Fruit fly (Drosophila melanogaster): ENCODE measurements around the gene mld.
A peak's percentile ranks its signal among the peaks of the same experiment; 100 is the strongest.

Gene mld

DNA sequence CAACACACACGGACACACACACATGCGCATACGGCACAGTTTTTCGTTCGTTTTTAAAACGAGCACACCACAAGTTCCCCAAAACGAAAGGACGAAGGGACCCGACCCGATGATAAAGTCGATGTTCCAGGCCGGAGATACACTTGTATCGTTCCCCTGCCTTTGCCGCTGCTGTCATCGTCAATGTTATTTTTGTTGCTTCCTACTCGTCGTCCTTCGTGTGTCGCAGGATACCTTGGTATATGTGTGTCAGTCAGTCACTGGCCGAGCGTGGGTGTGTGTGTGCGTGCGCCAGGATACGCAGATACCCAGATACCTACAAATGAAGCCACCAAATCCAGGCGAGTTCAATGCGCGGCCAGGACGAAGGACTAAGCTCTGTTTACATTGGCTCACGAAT, 77.6 kb downstream of the mld start:
- TF ChIP-seq br (GFP tag; optimal IDR thresholded peaks at IDR 0.05), result no peak
- TF ChIP-seq Myc (optimal IDR thresholded peaks at IDR 0.05), result no peak
- TF ChIP-seq woc (GFP tag; optimal IDR thresholded peaks at IDR 0.05), result no peak
- no peak for TF ChIP-seq CG32264 (GFP tag; optimal IDR thresholded peaks at IDR 0.05)
- no peak for TF ChIP-seq usp (GFP tag; optimal IDR thresholded peaks at IDR 0.05)
- TF ChIP-seq foxo (GFP tag; optimal IDR thresholded peaks at IDR 0.05), result no peak
- TF ChIP-seq GATAd (GFP tag; optimal IDR thresholded peaks at IDR 0.05), result no peak
- no peak for TF ChIP-seq fru (GFP tag; optimal IDR thresholded peaks at IDR 0.05)
- TF ChIP-seq psq (GFP tag; optimal IDR thresholded peaks at IDR 0.05), result no peak
- TF ChIP-seq CG9705 (GFP tag; optimal IDR thresholded peaks at IDR 0.05), result no peak
- no peak for TF ChIP-seq dl (GFP tag; optimal IDR thresholded peaks at IDR 0.05; ENCODE audit: insufficient read depth in 1 of 2, partially characterized antibody in 2 of 2)
- no peak for TF ChIP-seq sv (GFP tag; optimal IDR thresholded peaks at IDR 0.05)
- TF ChIP-seq h (GFP tag; optimal IDR thresholded peaks at IDR 0.05), result no peak
- no peak for TF ChIP-seq brk (GFP tag; optimal IDR thresholded peaks at IDR 0.05)
- no peak for TF ChIP-seq rgr (GFP tag; optimal IDR thresholded peaks at IDR 0.05)
- no peak for TF ChIP-seq Dif (GFP tag; optimal IDR thresholded peaks at IDR 0.05; ENCODE audit: partially characterized antibody)
- no peak for TF ChIP-seq Jra (GFP tag; optimal IDR thresholded peaks at IDR 0.05)
- TF ChIP-seq Hr83 (GFP tag; optimal IDR thresholded peaks at IDR 0.05; ENCODE audit: poor library complexity, severe bottlenecking), result no peak
- TF ChIP-seq lola (GFP tag; optimal IDR thresholded peaks at IDR 0.05), result no peak
- TF ChIP-seq HLH106 (tag; optimal IDR thresholded peaks at IDR 0.05), result no peak

DNA sequence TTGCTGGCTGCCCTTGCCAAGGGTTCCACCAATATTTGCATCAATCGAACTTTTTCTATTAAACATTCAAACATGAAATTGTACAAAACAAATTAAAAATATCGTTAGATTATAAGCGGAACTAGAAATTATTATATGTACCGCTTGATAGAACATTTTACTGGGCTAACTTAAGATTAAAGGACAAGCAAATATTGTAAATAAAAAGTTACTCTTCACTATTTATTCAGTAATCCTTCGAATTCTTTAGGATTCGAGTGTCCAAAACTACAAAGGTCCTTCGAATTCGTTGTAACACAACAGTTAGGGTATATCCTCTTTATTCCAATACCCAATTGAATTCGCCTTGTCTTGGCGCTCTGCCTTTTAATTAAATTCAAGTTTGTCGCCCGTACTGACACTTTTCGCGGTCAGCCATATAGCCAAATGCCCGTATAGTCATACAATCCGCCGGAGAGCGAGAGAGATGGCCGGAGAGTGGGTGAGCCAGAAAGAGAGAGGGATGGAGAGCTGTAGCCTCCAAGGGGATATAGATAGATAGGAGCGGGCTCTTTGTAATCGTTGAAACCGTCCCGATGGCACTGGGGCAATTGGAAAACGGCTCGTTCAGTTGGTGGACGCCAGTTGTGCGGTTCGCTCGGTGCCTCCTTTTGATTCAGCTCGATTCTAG, 82.2 kb downstream of the mld start:
- no peak for TF ChIP-seq rgr (GFP tag; optimal IDR thresholded peaks at IDR 0.05)
- no peak for TF ChIP-seq brk (GFP tag; optimal IDR thresholded peaks at IDR 0.05)
- TF ChIP-seq HLH106 (tag; optimal IDR thresholded peaks at IDR 0.05), result peak; percentile 18
- TF ChIP-seq woc (GFP tag; optimal IDR thresholded peaks at IDR 0.05), result no peak

DNA sequence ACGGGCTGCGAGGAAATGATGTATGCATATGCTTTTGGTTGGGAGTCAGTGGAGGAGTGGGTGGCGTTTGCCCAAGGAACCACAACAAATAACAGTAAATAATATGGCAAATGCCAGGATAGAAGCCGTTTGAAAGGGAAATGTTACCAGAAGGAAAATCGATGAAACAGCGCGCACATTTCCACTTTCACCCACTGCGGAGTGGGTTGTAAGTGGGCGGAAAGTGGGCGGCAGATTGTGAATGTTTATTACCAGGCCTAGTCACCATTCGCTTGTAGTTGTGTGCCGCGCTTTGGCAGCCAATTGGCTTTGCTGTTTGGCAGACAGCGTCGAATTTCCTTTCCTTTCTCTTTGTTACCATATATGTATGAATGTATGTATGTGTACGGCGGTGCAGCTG, 86.2 kb downstream of the mld start:
- TF ChIP-seq sv (GFP tag; optimal IDR thresholded peaks at IDR 0.05) (no peak), HLH106 (tag; optimal IDR thresholded peaks at IDR 0.05) (no peak), sage (GFP tag; optimal IDR thresholded peaks at IDR 0.05) (no peak), usp (GFP tag; optimal IDR thresholded peaks at IDR 0.05) (no peak), Myc (optimal IDR thresholded peaks at IDR 0.05) (no peak), pan (optimal IDR thresholded peaks at IDR 0.05) (no peak), tai (GFP tag; optimal IDR thresholded peaks at IDR 0.05) (no peak), foxo (GFP tag; optimal IDR thresholded peaks at IDR 0.05) (no peak), h (GFP tag; optimal IDR thresholded peaks at IDR 0.05) (no peak), dmrt93B (GFP tag; optimal IDR thresholded peaks at IDR 0.05) (no peak), brk (GFP tag; optimal IDR thresholded peaks at IDR 0.05) (no peak), Hnf4 (GFP tag; optimal IDR thresholded peaks at IDR 0.05) (no peak), ey (GFP tag; optimal IDR thresholded peaks at IDR 0.05) (no peak), rgr (GFP tag; optimal IDR thresholded peaks at IDR 0.05) (no peak), Sp1 (GFP tag; optimal IDR thresholded peaks at IDR 0.05) (no peak), dl (GFP tag; optimal IDR thresholded peaks at IDR 0.05; ENCODE audit: insufficient read depth in 1 of 2, partially characterized antibody in 2 of 2) (no peak), br (GFP tag; optimal IDR thresholded peaks at IDR 0.05) (no peak), OdsH (GFP tag; optimal IDR thresholded peaks at IDR 0.05) (no peak), GATAd (GFP tag; optimal IDR thresholded peaks at IDR 0.05) (no peak)
